Worm (Caenorhabditis elegans): ENCODE data around the gene Y70C5B.2.

Gene Y70C5B.2

ce11 chrV:16638204-16638603 is 22.5 kb downstream of the Y70C5B.2 start, which contains the start of gene srw-76 (continued):
- TF ChIP-seq K11D2.4 (GFP tag; IDR thresholded peaks at IDR 0.05): no peak

DNA sequence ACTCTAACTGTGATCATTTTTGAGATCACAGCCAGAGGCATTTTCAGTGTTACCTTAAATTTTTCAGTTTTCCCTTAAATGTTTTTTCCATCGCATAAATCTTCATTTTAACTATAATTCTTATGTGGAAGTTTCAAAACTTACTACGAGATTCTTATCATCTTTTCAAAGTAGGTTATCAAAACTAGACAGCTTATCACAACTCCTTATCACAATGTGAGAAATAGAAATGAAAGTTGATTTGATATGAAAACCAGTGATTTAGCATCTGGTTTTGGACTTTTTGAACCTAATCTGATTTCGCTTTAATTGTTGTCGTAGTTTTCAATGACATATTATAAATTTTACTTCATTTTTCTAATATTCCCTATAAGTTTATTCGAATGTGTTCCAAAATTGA is 24.8 kb downstream of the Y70C5B.2 start, which contains the start of gene mltn-11:
TSS of gene mltn-11 (plus strand) at position 276 of the 400 bp plus-strand sequence.
- TF ChIP-seq ceh-91 (GFP tag; IDR thresholded peaks at IDR 0.05) (no peak), F23B12.7 (tag; optimal IDR thresholded peaks at IDR 0.05; ENCODE audit: insufficient read depth) (no peak), lin-35 (GFP tag; optimal IDR thresholded peaks at IDR 0.05) (no peak), mcd-1 (GFP tag; IDR thresholded peaks at IDR 0.05) (no peak), ceh-58 (GFP tag; IDR thresholded peaks at IDR 0.05) (no peak), ceh-100 (GFP tag; IDR thresholded peaks at IDR 0.05) (no peak)

DNA sequence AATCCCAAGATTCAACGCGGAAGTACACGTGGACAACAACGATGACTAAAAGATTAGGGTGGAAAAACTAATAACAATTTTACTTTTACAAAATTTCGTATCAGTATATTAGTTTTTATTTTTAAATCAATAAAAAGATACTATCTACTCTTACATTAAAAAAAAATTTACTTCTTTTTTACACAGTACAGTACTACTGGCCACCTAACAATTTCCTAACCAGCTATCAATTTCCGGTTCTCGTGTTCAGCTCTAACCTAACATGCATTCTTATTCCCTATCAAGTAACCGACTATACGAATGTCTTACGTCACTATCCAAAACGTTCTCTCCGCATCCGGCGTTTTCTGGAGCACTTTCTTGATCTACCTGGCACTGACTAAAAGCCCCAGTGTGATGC is 31.1 kb downstream of the Y70C5B.2 start, which contains the start of gene srd-21:
TSS of gene srd-21 (plus strand) at position 301 of the 400 bp plus-strand sequence.
- TF ChIP-seq sptf-2 (GFP tag; optimal IDR thresholded peaks at IDR 0.05): no peak
- no peak for TF ChIP-seq snpc-1.3 (tag; optimal IDR thresholded peaks at IDR 0.05; ENCODE audit: insufficient read depth)
- TF ChIP-seq ama-1 (optimal IDR thresholded peaks at IDR 0.05): no peak
- TF ChIP-seq ama-1 (GFP tag; optimal IDR thresholded peaks at IDR 0.05): no peak
- TF ChIP-seq tbx-9 (tag; optimal IDR thresholded peaks at IDR 0.05; ENCODE audit: borderline replicate concordance): no peak
- no peak for TF ChIP-seq K11D2.4 (GFP tag; IDR thresholded peaks at IDR 0.05)
- no peak for TF ChIP-seq madf-3 (GFP tag; IDR thresholded peaks at IDR 0.05)
- no peak for TF ChIP-seq F22D6.2 (tag; optimal IDR thresholded peaks at IDR 0.05)
- no peak for TF ChIP-seq B0035.1 (tag; optimal IDR thresholded peaks at IDR 0.05)
- no peak for TF ChIP-seq attf-5 (GFP tag; optimal IDR thresholded peaks at IDR 0.05)
- TF ChIP-seq C06A6.2 (GFP tag; conservative IDR thresholded peaks at IDR 0.05): no peak
- TF ChIP-seq Y56A3A.18 (GFP tag; IDR thresholded peaks at IDR 0.05): no peak
- TF ChIP-seq rcor-1 (GFP tag; IDR thresholded peaks at IDR 0.05): no peak
- no peak for TF ChIP-seq let-607 (tag; optimal IDR thresholded peaks at IDR 0.05)
- TF ChIP-seq ztf-26 (tag; optimal IDR thresholded peaks at IDR 0.05): no peak
- TF ChIP-seq Y95B8A.8 (GFP tag; IDR thresholded peaks at IDR 0.05): no peak

DNA sequence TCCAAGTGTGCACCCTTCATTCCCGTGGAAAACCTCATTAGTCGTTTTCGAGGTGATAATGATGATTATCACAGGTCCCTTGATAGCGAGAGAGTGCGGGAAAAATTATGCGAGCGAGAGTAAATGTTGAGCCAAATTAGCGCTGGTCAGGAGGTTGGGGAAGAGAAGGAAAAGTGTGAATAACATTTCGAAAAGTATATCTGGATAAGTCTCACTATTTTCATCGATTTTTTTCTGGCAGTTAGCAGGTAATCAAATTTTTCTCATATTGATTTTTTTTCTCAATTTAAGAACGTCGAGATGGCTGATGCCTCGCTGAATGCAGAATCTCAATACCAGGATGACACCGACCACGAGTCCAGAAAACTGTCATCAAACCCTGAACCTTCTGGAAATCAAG is 31.7 kb downstream of the Y70C5B.2 start, which contains the start of gene W06G6.2:
TSS of gene W06G6.2 (plus strand) at position 301 of the 400 bp plus-strand sequence.
- no peak for TF ChIP-seq snpc-4 (GFP tag; optimal IDR thresholded peaks at IDR 0.05)
- TF ChIP-seq snpc-4 (tag; optimal IDR thresholded peaks at IDR 0.05): no peak
- TF ChIP-seq Y56A3A.18 (GFP tag; IDR thresholded peaks at IDR 0.05): no peak
- TF ChIP-seq athp-1 (tag; optimal IDR thresholded peaks at IDR 0.05): no peak
- no peak for TF ChIP-seq xnd-1 (tag; optimal IDR thresholded peaks at IDR 0.05)
- TF ChIP-seq cebp-1 (GFP tag; IDR thresholded peaks at IDR 0.05): no peak
- TF ChIP-seq cebp-1 (tag; optimal IDR thresholded peaks at IDR 0.05): no peak
- no peak for TF ChIP-seq attf-6 (GFP tag; IDR thresholded peaks at IDR 0.05)
- TF ChIP-seq ztf-25 (GFP tag; IDR thresholded peaks at IDR 0.05): no peak

ce11 chrV:16627962-16628361 is 32.8 kb downstream of the Y70C5B.2 start, which contains the start of gene oac-53:
Gene oac-53 (minus strand): TSS chrV:16627970.
- TF ChIP-seq hmg-1.2 (GFP tag; IDR thresholded peaks at IDR 0.05): no peak
- no peak for TF ChIP-seq pha-4 (tag; optimal IDR thresholded peaks at IDR 0.05)
- TF ChIP-seq nhr-80 (tag; optimal IDR thresholded peaks at IDR 0.05): peak; percentile 59
- no peak for TF ChIP-seq Y95B8A.8 (GFP tag; IDR thresholded peaks at IDR 0.05)
- TF ChIP-seq repo-1 (tag; optimal IDR thresholded peaks at IDR 0.05): no peak
- no peak for TF ChIP-seq die-1 (tag; optimal IDR thresholded peaks at IDR 0.05)
- no peak for TF ChIP-seq nhr-90 (tag; optimal IDR thresholded peaks at IDR 0.05)
- TF ChIP-seq Y53F4B.3 (GFP tag; IDR thresholded peaks at IDR 0.05): no peak

All from whole organism, young adult.